Fruit fly (Drosophila melanogaster) whole organism, adult: Measurements from ENCODE around the gene CG7766.

Experiments
- CG14711 ChIP-seq: fragments of 200-800 bp; sonication (Bioruptor generic); optimal IDR thresholded peaks from 2 replicates; lab custom pipeline; 2018; ENCODE audit warnings: missing biosample characterization, mild to moderate bottlenecking, missing genetic modification characterization, moderate library complexity
- Crg-1 ChIP-seq: fragments of 200-800 bp; sonication (Bioruptor generic); optimal IDR thresholded peaks from 2 replicates; lab custom pipeline; 2016; ENCODE audit warnings: missing biosample characterization, missing genetic modification characterization

DNA sequence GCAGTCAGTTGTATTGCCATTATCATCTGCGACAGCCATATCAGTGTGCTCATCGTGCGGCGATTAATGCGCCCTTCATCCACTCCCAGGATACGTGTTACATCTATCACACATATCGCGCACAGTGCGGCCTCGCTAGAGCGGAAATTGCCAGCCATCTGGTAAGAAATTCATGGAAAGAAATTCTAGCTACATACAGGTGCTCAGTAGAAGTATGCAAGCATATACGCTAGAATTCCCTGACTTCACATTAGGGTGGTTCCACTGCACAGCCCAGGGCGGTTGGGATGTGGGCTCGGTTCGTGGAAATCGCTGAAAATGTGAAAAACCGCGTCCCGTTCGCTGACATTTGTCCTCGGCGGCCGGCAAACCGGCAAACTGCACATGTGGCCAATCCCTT lies 37.7 kb upstream of the CG7766 start:
- TF ChIP-seq Crg-1 (peak; percentile 16), CG14711 (peak; percentile 15)
